Worm (Caenorhabditis elegans) whole organism, L2 larva: Measurements from ENCODE around the gene F41E6.1.

Source experiments
- C34F6.9 ChIP-seq: fragments of 150-350 bp; optimal IDR thresholded peaks from 2 replicates; lab custom pipeline; 2014; ENCODE audit warnings: missing biosample characterization, missing genetic modification characterization
- R02D3.7 ChIP-seq: fragments of 150-350 bp; optimal IDR thresholded peaks from 2 replicates; lab custom pipeline; 2014; ENCODE audit warnings: missing biosample characterization, missing genetic modification characterization
- blmp-1 ChIP-seq: sonication (generic microtip); optimal IDR thresholded peaks from 2 replicates; lab custom pipeline; 2017; ENCODE audit warnings: missing genetic modification characterization, mild to moderate bottlenecking, missing compliant biosample characterization, antibody characterized with exemption, moderate library complexity; ENCODE audit not compliant: insufficient read depth
- elt-3 ChIP-seq: sonication (generic microtip); optimal IDR thresholded peaks from 2 replicates; lab custom pipeline; 2017; ENCODE audit warnings: missing biosample characterization, missing genetic modification characterization
- mbf-1 ChIP-seq: sonication (generic microtip); optimal IDR thresholded peaks from 2 replicates; lab custom pipeline; 2017; ENCODE audit warnings: missing biosample characterization, missing genetic modification characterization
- mdl-1 ChIP-seq, 2 experiments: fragments of 150-350 bp in 1 of 2; sonication (generic microtip) in 1 of 2; optimal IDR thresholded peaks; 2 replicates each; lab custom pipeline; 2017; ENCODE audit warnings: missing biosample characterization in 2 of 2, missing genetic modification characterization in 2 of 2
- nhr-6 ChIP-seq: fragments of 150-350 bp; optimal IDR thresholded peaks from 2 replicates; lab custom pipeline; 2014; ENCODE audit warnings: missing biosample characterization, missing genetic modification characterization
- unc-62 ChIP-seq: fragments of 150-350 bp; optimal IDR thresholded peaks from 2 replicates; lab custom pipeline; 2014; ENCODE audit warnings: missing biosample characterization, missing genetic modification reagents, missing genetic modification characterization
- zag-1 ChIP-seq: fragments of 150-350 bp; optimal IDR thresholded peaks from 2 replicates; lab custom pipeline; 2014; ENCODE audit warnings: missing biosample characterization, missing genetic modification characterization
- ztf-1 ChIP-seq: fragments of 200-800 bp; sonication (Bioruptor generic); conservative IDR thresholded peaks from 2 replicates; pipeline ENCODE4 v1.3.6; 2022; ENCODE audit warnings: missing genetic modification characterization, missing compliant biosample characterization

- no peak for TF ChIP-seq unc-62 (GFP tag; lab: Kevin White, UChicago)
- TF ChIP-seq C34F6.9, result no peak
- no peak for TF ChIP-seq zag-1 (tag; lab: Kevin White, UChicago)
- no peak for TF ChIP-seq nhr-6 (tag; lab: Kevin White, UChicago)
- TF ChIP-seq elt-3 (tag; lab: Kevin White, UChicago), result no peak
- TF ChIP-seq blmp-1 (tag; lab: Kevin White, UChicago), result no peak
- no peak for TF ChIP-seq R02D3.7 (tag; lab: Kevin White, UChicago)
- no peak for TF ChIP-seq mdl-1 (tag; optimal IDR thresholded peaks at IDR 0.05; lab: Kevin White, UChicago)
- TF ChIP-seq ztf-1 (GFP tag; lab: Robert Waterston, UW), result no peak
- TF ChIP-seq mbf-1 (tag; lab: Kevin White, UChicago), result no peak
Measured at ce11 chrV:8599957-8600356, 22.5 kb upstream of the F41E6.1 start.
